Worm (Caenorhabditis elegans): Measurements from ENCODE around the gene nstp-6.

nstp-6 gene

DNA sequence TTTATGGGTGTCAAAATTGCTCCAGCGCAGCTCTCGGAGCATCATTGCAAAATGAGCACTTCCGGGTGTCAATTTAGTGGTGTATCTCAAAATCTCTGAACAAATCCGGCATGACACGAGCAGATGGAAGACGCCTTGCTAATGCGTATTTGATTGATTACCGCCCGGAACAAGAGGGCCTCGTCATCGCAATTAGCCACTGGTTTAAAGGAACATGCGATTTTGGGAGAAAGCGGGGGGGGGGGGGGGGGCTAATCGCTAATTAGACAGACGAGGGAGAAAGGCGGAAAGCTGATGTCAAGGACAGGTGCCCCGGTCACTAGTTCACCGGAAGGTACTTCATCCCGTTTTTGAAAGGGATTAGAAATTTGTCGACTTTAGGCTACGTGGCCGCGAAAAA is 25.7 kb downstream of the nstp-6 start:
- peak; percentile 47; the same call in 1 of the 2 replicates for TF ChIP-seq zfh-2 (GFP tag; conservative IDR thresholded peaks at IDR 0.05)
- TF ChIP-seq ekl-4 (GFP tag; IDR thresholded peaks at IDR 0.05), result 0 out of 2 replicates have a peak, but pooled peaks have one; percentile 23
- no peak for TF ChIP-seq B0336.3 (GFP tag; IDR thresholded peaks at IDR 0.05)

DNA sequence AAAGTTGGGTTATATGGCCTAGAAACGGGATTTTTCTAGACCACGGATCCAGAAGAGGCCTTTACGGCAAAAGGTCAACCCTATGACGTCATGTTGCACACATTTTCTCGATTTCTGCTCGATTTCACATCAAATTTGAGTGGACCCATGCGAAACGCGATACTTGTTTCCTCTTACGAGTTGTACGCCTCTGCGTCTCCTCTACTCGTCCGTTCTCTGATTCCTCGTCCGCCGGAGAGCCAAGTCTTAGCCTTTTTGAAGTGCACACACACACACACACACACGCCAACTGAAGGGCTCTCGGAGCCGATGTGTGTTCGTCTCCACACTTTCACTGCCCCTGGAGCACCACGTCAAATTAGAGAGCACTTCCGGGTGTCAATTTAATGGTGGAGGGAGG is 26.4 kb downstream of the nstp-6 start:
- no peak for TF ChIP-seq ceh-79 (tag; optimal IDR thresholded peaks at IDR 0.05)
- TF ChIP-seq C06A6.2 (GFP tag; conservative IDR thresholded peaks at IDR 0.05), result no peak
- no peak for TF ChIP-seq madf-8 (GFP tag; conservative IDR thresholded peaks at IDR 0.05)
- peak; percentile 14; the same call in 1 of the 2 replicates for TF ChIP-seq hmg-1.2 (GFP tag; IDR thresholded peaks at IDR 0.05)
- TF ChIP-seq attf-3 (GFP tag; conservative IDR thresholded peaks at IDR 0.05), result no peak
- TF ChIP-seq ZK185.1 (tag; optimal IDR thresholded peaks at IDR 0.05; ENCODE audit: poor library complexity, severe bottlenecking), result no peak
- TF ChIP-seq sea-2 (GFP tag; IDR thresholded peaks at IDR 0.05), result no peak
- no peak for TF ChIP-seq bed-1 (GFP tag; IDR thresholded peaks at IDR 0.05)
- TF ChIP-seq nfyb-1 (GFP tag; IDR thresholded peaks at IDR 0.05), result 0 out of 2 replicates have a peak, but pooled peaks have one; percentile 16
- TF ChIP-seq ceh-27 (GFP tag; optimal IDR thresholded peaks at IDR 0.05), result peak; percentile 46
- peak; percentile 30; the same call in 1 of the 2 replicates for TF ChIP-seq zfh-2 (GFP tag; conservative IDR thresholded peaks at IDR 0.05)
- TF ChIP-seq egrh-3 (GFP tag; IDR thresholded peaks at IDR 0.05), result no peak
- no peak for TF ChIP-seq rcor-1 (GFP tag; IDR thresholded peaks at IDR 0.05)

DNA sequence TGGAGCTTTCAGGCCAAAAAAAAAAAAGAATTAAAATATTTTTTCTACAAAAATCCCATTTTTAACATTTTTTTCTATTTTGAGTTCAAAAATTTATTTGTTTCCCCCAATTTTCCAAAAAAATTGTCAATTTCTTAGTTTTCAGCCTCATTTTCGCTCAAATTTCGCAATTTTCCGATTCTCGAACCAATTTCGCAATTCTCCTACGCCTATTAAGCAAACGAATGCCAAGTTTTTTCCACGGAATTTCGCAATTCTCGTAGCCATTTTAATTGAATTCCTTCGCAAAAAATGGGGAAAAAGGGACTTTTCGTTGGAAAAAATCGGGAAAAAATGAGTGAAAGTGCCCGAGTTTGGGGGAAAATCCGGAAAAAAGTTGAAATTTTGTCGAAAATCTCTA is 27.0 kb downstream of the nstp-6 start:
- TF ChIP-seq cebp-1 (GFP tag; IDR thresholded peaks at IDR 0.05), result peak; percentile 93
- TF ChIP-seq cebp-1 (tag; optimal IDR thresholded peaks at IDR 0.05), result peak; percentile 100
- TF ChIP-seq Y56A3A.18 (GFP tag; IDR thresholded peaks at IDR 0.05), result no peak
- no peak for TF ChIP-seq ccch-3 (GFP tag; optimal IDR thresholded peaks at IDR 0.05)
- no peak for TF ChIP-seq bed-1 (GFP tag; IDR thresholded peaks at IDR 0.05)

ce11 chrIV:3519352-3519751 is 28.0 kb downstream of the nstp-6 start:
- TF ChIP-seq ets-4 (GFP tag; optimal IDR thresholded peaks at IDR 0.05), result no peak
- TF ChIP-seq hmg-1.2 (GFP tag; IDR thresholded peaks at IDR 0.05), result peak; percentile 99
- TF ChIP-seq aptf-2 (GFP tag; conservative IDR thresholded peaks at IDR 0.05), result no peak
- peak; percentile 68 for TF ChIP-seq snpc-4 (GFP tag; optimal IDR thresholded peaks at IDR 0.05)
- TF ChIP-seq snpc-4 (tag; optimal IDR thresholded peaks at IDR 0.05), result peak; percentile 70 to 85 (median 84)
- TF ChIP-seq ztf-25 (GFP tag; IDR thresholded peaks at IDR 0.05), result no peak
- no peak for TF ChIP-seq hrde-1 (tag; optimal IDR thresholded peaks at IDR 0.05; ENCODE audit: borderline replicate concordance)
- peak; percentile 63 for TF ChIP-seq zfh-2 (GFP tag; conservative IDR thresholded peaks at IDR 0.05)
- TF ChIP-seq C06A6.2 (GFP tag; conservative IDR thresholded peaks at IDR 0.05), result 0 out of 2 replicates have a peak, but pooled peaks have one; percentile 26
- no peak for TF ChIP-seq cebp-1 (GFP tag; IDR thresholded peaks at IDR 0.05)
- TF ChIP-seq cebp-1 (tag; optimal IDR thresholded peaks at IDR 0.05), result peak; percentile 47

ce11 chrIV:3517582-3517981 is 29.8 kb downstream of the nstp-6 start:
- TF ChIP-seq madf-6 (GFP tag; IDR thresholded peaks at IDR 0.05), result peak; percentile 83
- no peak for TF ChIP-seq ceh-58 (GFP tag; IDR thresholded peaks at IDR 0.05)
- no peak for TF ChIP-seq nhr-120 (GFP tag; IDR thresholded peaks at IDR 0.05)
- TF ChIP-seq let-526 (GFP tag; IDR thresholded peaks at IDR 0.05), result no peak
- no peak for TF ChIP-seq B0261.1 (tag; optimal IDR thresholded peaks at IDR 0.05)
- TF ChIP-seq dox-1 (GFP tag; IDR thresholded peaks at IDR 0.05), result no peak
- TF ChIP-seq zfh-2 (GFP tag; conservative IDR thresholded peaks at IDR 0.05), result no peak
- TF ChIP-seq ceh-27 (GFP tag; optimal IDR thresholded peaks at IDR 0.05), result no peak
- no peak for TF ChIP-seq ztf-18 (tag; optimal IDR thresholded peaks at IDR 0.05)
- TF ChIP-seq unc-62 (GFP tag; optimal IDR thresholded peaks at IDR 0.05), result no peak
- peak; percentile 88 for TF ChIP-seq F33H1.4 (GFP tag; IDR thresholded peaks at IDR 0.05)
- no peak for TF ChIP-seq akir-1 (GFP tag; optimal IDR thresholded peaks at IDR 0.05)
- TF ChIP-seq ceh-40 (GFP tag; IDR thresholded peaks at IDR 0.05), result no peak
- no peak for TF ChIP-seq cebp-1 (GFP tag; IDR thresholded peaks at IDR 0.05)
- TF ChIP-seq cebp-1 (tag; optimal IDR thresholded peaks at IDR 0.05), result no peak
- no peak for TF ChIP-seq fkh-3 (tag; optimal IDR thresholded peaks at IDR 0.05)
- no peak for TF ChIP-seq him-1 (tag; optimal IDR thresholded peaks at IDR 0.05)
- TF ChIP-seq Y53G8AR.9 (GFP tag; conservative IDR thresholded peaks at IDR 0.05), result no peak
- TF ChIP-seq hmg-1.2 (GFP tag; IDR thresholded peaks at IDR 0.05), result no peak
- TF ChIP-seq lag-1 (GFP tag; IDR thresholded peaks at IDR 0.05), result no peak
- no peak for TF ChIP-seq T26A5.8 (tag; optimal IDR thresholded peaks at IDR 0.05)
- TF ChIP-seq ztf-6 (GFP tag; IDR thresholded peaks at IDR 0.05), result no peak
- TF ChIP-seq aptf-2 (GFP tag; conservative IDR thresholded peaks at IDR 0.05), result no peak

Data from whole organism, young adult.